Worm (Caenorhabditis elegans) whole organism, early embryonic: Measurements from ENCODE around the gene srj-21.

Source experiments
- ama-1 ChIP-seq: fragments of 150-350 bp; optimal IDR thresholded peaks from 2 replicates; lab custom pipeline; 2014
- flt-1 ChIP-seq: fragments of 200-800 bp; sonication (Bioruptor generic); IDR thresholded peaks from 2 replicates; pipeline ENCODE4 v1.3.6; 2022; ENCODE audit warnings: missing genetic modification characterization, missing compliant biosample characterization
- tbx-37 ChIP-seq: fragments of 200-800 bp; sonication (Bioruptor generic); conservative IDR thresholded peaks from 2 replicates; pipeline ENCODE4 v1.3.6; 2022; ENCODE audit warnings: missing genetic modification reagents, missing genetic modification characterization, missing compliant biosample characterization
- tra-4 ChIP-seq: sonication (generic microtip); optimal IDR thresholded peaks from 2 replicates; lab custom pipeline; 2017; ENCODE audit warnings: missing genetic modification characterization, missing compliant biosample characterization

DNA sequence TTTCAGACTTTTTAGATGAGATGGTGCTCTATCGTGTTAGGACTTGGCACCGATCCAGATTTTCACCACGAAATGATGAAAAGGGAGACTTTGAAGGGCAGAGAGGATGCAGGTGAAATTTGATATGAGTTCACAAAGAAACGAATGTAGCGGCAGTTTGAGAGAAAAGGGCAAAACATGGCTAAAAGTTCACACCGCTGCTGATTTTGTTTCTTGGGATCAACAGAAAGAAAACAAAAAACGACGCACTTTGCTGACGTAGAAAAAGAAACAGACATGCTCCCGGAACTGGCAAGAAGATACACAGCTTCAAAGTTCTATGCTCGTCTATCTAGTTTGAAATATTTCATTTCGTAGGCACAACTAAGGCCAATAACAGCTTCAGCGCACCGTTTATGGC is 21.6 kb upstream of the srj-21 start:
- TF ChIP-seq ama-1 (lab: Kevin White, UChicago), result no peak
- no peak for TF ChIP-seq tbx-37 (GFP tag; lab: Robert Waterston, UW)
- no peak for TF ChIP-seq flt-1
- no peak for TF ChIP-seq tra-4 (tag; lab: Kevin White, UChicago)
